Worm (Caenorhabditis elegans) whole organism, L4/young adult: Measurements from ENCODE around the gene K07F5.14.

Experiments used
- W03F9.2 ChIP-seq: fragments of 150-350 bp; optimal IDR thresholded peaks from 2 replicates; lab custom pipeline; 2014; ENCODE audit warnings: missing biosample characterization, missing genetic modification characterization
- dao-5 ChIP-seq: sonication (generic microtip); optimal IDR thresholded peaks from 2 replicates; lab custom pipeline; 2016; ENCODE audit warnings: missing genotype, missing genetic modification characterization, moderate library complexity, missing compliant biosample characterization
- him-1 ChIP-seq: sonication (generic microtip); optimal IDR thresholded peaks from 2 replicates; lab custom pipeline; 2016; ENCODE audit warnings: missing genotype, missing genetic modification reagents, missing genetic modification characterization, missing compliant biosample characterization

- TF ChIP-seq dao-5 (tag; lab: Kevin White, UChicago) (no peak), him-1 (tag; lab: Kevin White, UChicago) (no peak), W03F9.2 (tag; lab: Kevin White, UChicago) (no peak)
These were observed 29.9 kb downstream of the K07F5.14 start, which contains the start of gene F32B6.4 for ce11 chrIV:9891938-9892337.
